Worm (Caenorhabditis elegans) whole organism, L3 larva: ENCODE data around the gene tpp-2.

ENCODE experiments used
- R02D3.7 ChIP-seq: fragments of 150-350 bp; optimal IDR thresholded peaks from 2 replicates; lab custom pipeline; 2014; ENCODE audit warnings: missing biosample characterization, missing genetic modification characterization
- ZK546.5 ChIP-seq: sonication (generic microtip); optimal IDR thresholded peaks from 2 replicates; lab custom pipeline; 2017; ENCODE audit warnings: missing biosample characterization, missing genetic modification characterization
- aly-2 ChIP-seq: fragments of 150-350 bp; optimal IDR thresholded peaks from 2 replicates; lab custom pipeline; 2014; ENCODE audit warnings: missing biosample characterization, missing genetic modification characterization
- ceh-28 ChIP-seq: fragments of 150-350 bp; optimal IDR thresholded peaks from 2 replicates; lab custom pipeline; 2014; ENCODE audit warnings: missing biosample characterization, missing genetic modification reagents, missing genetic modification characterization
- ceh-82 ChIP-seq: fragments of 150-350 bp; optimal IDR thresholded peaks from 2 replicates; lab custom pipeline; 2014; ENCODE audit warnings: missing biosample characterization, missing genetic modification characterization
- ceh-9 ChIP-seq: sonication (generic microtip); optimal IDR thresholded peaks from 2 replicates; lab custom pipeline; 2018; ENCODE audit warnings: missing biosample characterization, missing genetic modification characterization
- daf-12 ChIP-seq: fragments of 150-350 bp; optimal IDR thresholded peaks from 2 replicates; lab custom pipeline; 2014; ENCODE audit warnings: missing biosample characterization, missing genetic modification reagents, missing genetic modification characterization
- egl-27 ChIP-seq: sonication (generic microtip); optimal IDR thresholded peaks from 4 replicates; lab custom pipeline; 2017; ENCODE audit warnings: missing biosample characterization, missing genetic modification reagents, missing genetic modification characterization
- egl-5 ChIP-seq: fragments of 150-350 bp; optimal IDR thresholded peaks from 2 replicates; lab custom pipeline; 2017; ENCODE audit warnings: missing biosample characterization, missing genetic modification reagents, missing genetic modification characterization, inconsistent platforms
- elt-2 ChIP-seq: sonication (generic microtip); optimal IDR thresholded peaks from 2 replicates; lab custom pipeline; 2016; ENCODE audit warnings: missing genetic modification reagents, mild to moderate bottlenecking, missing genetic modification characterization, missing compliant biosample characterization
- elt-3 ChIP-seq, 3 experiments: fragments of 150-350 bp in 1 of 3; sonication (generic microtip) in 2 of 3; optimal IDR thresholded peaks; 2 replicates in 2 of 3; 4 replicates in 1 of 3; lab custom pipeline; 2014 to 2017; ENCODE audit warnings: missing biosample characterization in 3 of 3, missing genetic modification characterization in 3 of 3
- eor-1 ChIP-seq, 2 experiments: fragments of 150-350 bp; optimal IDR thresholded peaks; 2 replicates each; lab custom pipeline; 2014 to 2018; ENCODE audit warnings: missing biosample characterization in 2 of 2, missing genetic modification characterization in 2 of 2
- fkh-2 ChIP-seq: fragments of 150-350 bp; optimal IDR thresholded peaks from 2 replicates; lab custom pipeline; 2014; ENCODE audit warnings: missing biosample characterization, missing genetic modification reagents, missing genetic modification characterization
- hmg-11 ChIP-seq: sonication (generic microtip); optimal IDR thresholded peaks from 2 replicates; lab custom pipeline; 2016; ENCODE audit warnings: missing genetic modification characterization, missing compliant biosample characterization
- jun-1 ChIP-seq: fragments of 150-350 bp; optimal IDR thresholded peaks from 2 replicates; lab custom pipeline; 2014; ENCODE audit warnings: missing biosample characterization, missing genetic modification reagents, missing genetic modification characterization
- lin-39 ChIP-seq: fragments of 150-350 bp; optimal IDR thresholded peaks from 2 replicates; lab custom pipeline; 2018; ENCODE audit warnings: missing biosample characterization, missing genetic modification reagents, missing genetic modification characterization
- lsy-12 ChIP-seq: sonication (generic microtip); optimal IDR thresholded peaks from 2 replicates; lab custom pipeline; 2016; ENCODE audit warnings: mild to moderate bottlenecking, missing genetic modification characterization, missing compliant biosample characterization
- mdl-1 ChIP-seq: fragments of 150-350 bp; optimal IDR thresholded peaks from 2 replicates; lab custom pipeline; 2014; ENCODE audit warnings: missing biosample characterization, missing genetic modification characterization
- mml-1 ChIP-seq: fragments of 150-350 bp; sonication (generic microtip); optimal IDR thresholded peaks from 3 replicates; lab custom pipeline; 2014; ENCODE audit warnings: missing biosample characterization, missing genetic modification characterization
- nhr-11 ChIP-seq: fragments of 150-350 bp; optimal IDR thresholded peaks from 2 replicates; lab custom pipeline; 2014; ENCODE audit warnings: missing biosample characterization, missing genetic modification characterization
- nhr-12 ChIP-seq: fragments of 150-350 bp; optimal IDR thresholded peaks from 2 replicates; lab custom pipeline; 2014; ENCODE audit warnings: missing biosample characterization, missing genetic modification characterization
- nhr-23 ChIP-seq: fragments of 150-350 bp; optimal IDR thresholded peaks from 2 replicates; lab custom pipeline; 2014; ENCODE audit warnings: missing biosample characterization, missing genetic modification reagents, missing genetic modification characterization
- nhr-25 ChIP-seq: sonication (generic microtip); optimal IDR thresholded peaks from 2 replicates; lab custom pipeline; 2017; ENCODE audit warnings: missing biosample characterization, missing genetic modification characterization
- nhr-28 ChIP-seq: fragments of 150-350 bp; optimal IDR thresholded peaks from 2 replicates; lab custom pipeline; 2014; ENCODE audit warnings: missing biosample characterization, missing genetic modification characterization
- nhr-43 ChIP-seq: sonication (generic microtip); optimal IDR thresholded peaks from 2 replicates; lab custom pipeline; 2016; ENCODE audit warnings: mild to moderate bottlenecking, missing genetic modification characterization, missing compliant biosample characterization; ENCODE audit not compliant: poor library complexity, severe bottlenecking
- nhr-67 ChIP-seq: fragments of 150-350 bp; optimal IDR thresholded peaks from 2 replicates; lab custom pipeline; 2014; ENCODE audit warnings: missing biosample characterization, missing genetic modification characterization
- nhr-76 ChIP-seq: fragments of 150-350 bp; sonication (generic microtip); optimal IDR thresholded peaks from 5 replicates; lab custom pipeline; 2014; ENCODE audit warnings: missing biosample characterization, missing genetic modification characterization
- nhr-77 ChIP-seq: fragments of 150-350 bp; optimal IDR thresholded peaks from 2 replicates; lab custom pipeline; 2014; ENCODE audit warnings: missing biosample characterization, missing genetic modification characterization
- pha-4 ChIP-seq: fragments of 150-350 bp; optimal IDR thresholded peaks from 2 replicates; lab custom pipeline; 2014; ENCODE audit warnings: missing biosample characterization, missing genetic modification reagents, missing genetic modification characterization
- pqm-1 ChIP-seq: fragments of 150-350 bp; optimal IDR thresholded peaks from 2 replicates; lab custom pipeline; 2017; ENCODE audit warnings: missing biosample characterization, missing genetic modification characterization, inconsistent platforms
- skn-1 ChIP-seq: fragments of 150-350 bp; optimal IDR thresholded peaks from 2 replicates; lab custom pipeline; 2014; ENCODE audit warnings: missing biosample characterization, missing genetic modification characterization
- tbx-2 ChIP-seq: sonication (generic microtip); optimal IDR thresholded peaks from 2 replicates; lab custom pipeline; 2016; ENCODE audit warnings: mild to moderate bottlenecking, missing genetic modification characterization, missing compliant biosample characterization
- unc-39 ChIP-seq: sonication (generic microtip); optimal IDR thresholded peaks from 4 replicates; lab custom pipeline; 2017; ENCODE audit warnings: missing biosample characterization, missing genetic modification characterization
- unc-62 ChIP-seq: fragments of 150-350 bp; sonication (generic microtip); optimal IDR thresholded peaks from 4 replicates; lab custom pipeline; 2014; ENCODE audit warnings: missing biosample characterization, missing genetic modification reagents, missing genetic modification characterization
- zag-1 ChIP-seq: fragments of 150-350 bp; optimal IDR thresholded peaks from 2 replicates; lab custom pipeline; 2014; ENCODE audit warnings: missing biosample characterization, missing genetic modification characterization
- ztf-11 ChIP-seq: fragments of 150-350 bp; optimal IDR thresholded peaks from 2 replicates; lab custom pipeline; 2014; ENCODE audit warnings: missing biosample characterization, missing genetic modification characterization
- ztf-4 ChIP-seq: fragments of 150-350 bp; optimal IDR thresholded peaks from 2 replicates; lab custom pipeline; 2014; ENCODE audit warnings: missing biosample characterization, missing genetic modification characterization

The tpp-2 gene

DNA sequence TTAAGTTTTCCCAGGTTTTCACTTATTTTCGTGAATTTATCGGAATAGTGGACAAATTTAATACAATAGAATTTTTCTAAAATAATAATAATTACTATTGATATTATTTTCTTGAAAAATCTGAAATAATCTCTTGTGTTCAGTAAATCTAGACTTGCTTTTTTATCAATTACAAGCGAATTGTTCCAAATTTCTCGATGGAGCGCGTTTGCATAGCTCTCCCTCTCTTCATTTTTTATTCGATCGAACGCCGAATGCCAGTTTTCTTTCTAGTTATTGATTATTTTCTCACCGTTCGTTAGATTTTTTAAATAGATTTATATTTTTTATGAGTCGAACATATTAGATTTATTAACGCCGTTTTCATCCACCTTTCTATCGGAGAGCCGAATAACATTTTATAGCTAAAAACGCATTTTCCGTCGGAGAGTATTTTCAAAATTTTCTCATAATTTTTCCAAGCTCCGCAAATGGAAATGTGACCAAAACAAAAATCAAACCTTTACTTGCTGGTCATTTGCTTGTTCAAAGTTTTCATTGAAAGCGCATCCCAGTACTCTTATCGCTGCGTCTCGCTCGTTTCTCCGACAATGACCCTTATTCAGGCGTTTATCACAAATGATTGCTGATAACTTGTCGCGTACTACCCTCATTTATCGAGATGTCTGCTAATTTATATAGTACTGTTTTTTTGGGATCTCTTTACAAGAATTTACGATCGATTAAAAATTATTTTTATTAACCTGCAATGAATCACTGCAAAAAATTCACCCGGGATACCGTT lies 25.4 kb upstream of the tpp-2 start (continued):
- TF ChIP-seq jun-1 (tag; lab: Kevin White, UChicago) (no peak), elt-2 (tag; lab: Kevin White, UChicago) (peak; percentile 74), nhr-25 (tag; lab: Kevin White, UChicago) (no peak), lsy-12 (tag; lab: Kevin White, UChicago) (no peak), elt-3 (tag; optimal IDR thresholded peaks at IDR 0.05; lab: Kevin White, UChicago) (no peak)
- TF ChIP-seq, all 47 proteins: peak for 6

ce11 chrII:6120548-6120947 lies 23.2 kb upstream of the tpp-2 start:
- TF ChIP-seq mdl-1 (tag; lab: Kevin White, UChicago) (no peak), egl-5 (no peak), pqm-1 (tag; lab: Kevin White, UChicago) (no peak), ztf-11 (tag; lab: Kevin White, UChicago) (no peak), nhr-76 (no peak), daf-12 (tag; lab: Kevin White, UChicago) (no peak), jun-1 (tag; lab: Kevin White, UChicago) (no peak), nhr-12 (tag; lab: Kevin White, UChicago) (no peak), skn-1 (tag; lab: Kevin White, UChicago) (no peak), elt-2 (tag; lab: Kevin White, UChicago) (no peak), nhr-28 (no peak), hmg-11 (tag; lab: Kevin White, UChicago) (no peak), nhr-11 (tag; lab: Kevin White, UChicago) (no peak), R02D3.7 (no peak), ceh-28 (tag; lab: Kevin White, UChicago) (no peak), zag-1 (no peak), unc-62 (no peak), nhr-67 (tag; lab: Kevin White, UChicago) (no peak), ZK546.5 (tag; lab: Kevin White, UChicago) (no peak), pha-4 (tag; lab: Kevin White, UChicago) (no peak)
- TF ChIP-seq, all 47 proteins: peak for 0

DNA sequence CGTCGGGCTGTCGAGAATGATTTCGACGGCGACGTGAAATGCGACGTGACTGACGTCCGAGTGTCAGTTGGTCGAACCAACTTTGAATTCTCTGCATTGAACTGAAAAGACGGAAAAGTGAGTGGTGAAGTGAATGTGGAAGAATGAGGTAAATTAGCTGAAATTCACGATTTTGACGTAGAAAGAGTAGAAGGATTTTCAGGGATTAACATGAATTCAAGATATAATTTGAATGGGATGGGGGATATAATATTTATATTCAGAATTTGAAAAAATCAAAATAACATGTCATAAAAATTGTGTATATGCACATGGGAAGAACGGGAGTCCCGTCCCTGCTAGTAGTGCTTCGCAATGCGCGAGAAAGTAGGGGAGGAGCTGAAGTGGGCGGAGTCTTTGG lies 20.8 kb upstream of the tpp-2 start, which contains the start of gene C29H12.6:
Gene C29H12.6, minus strand, starts transcription at position 101 of the 400 bp plus-strand sequence.
- TF ChIP-seq ceh-28 (tag; lab: Kevin White, UChicago), result no peak
- no peak for TF ChIP-seq eor-1 (tag; optimal IDR thresholded peaks at IDR 0.05; lab: Kevin White, UChicago)
- no peak for TF ChIP-seq nhr-12 (tag; lab: Kevin White, UChicago)
- TF ChIP-seq ZK546.5 (tag; lab: Kevin White, UChicago), result no peak
- TF ChIP-seq tbx-2 (tag; lab: Kevin White, UChicago), result no peak
- TF ChIP-seq ztf-4 (tag; lab: Kevin White, UChicago), result no peak
- no peak for TF ChIP-seq egl-5
- TF ChIP-seq unc-39 (tag; lab: Kevin White, UChicago), result no peak
- no peak for TF ChIP-seq elt-3 (tag; optimal IDR thresholded peaks at IDR 0.05; lab: Kevin White, UChicago)
- no peak for TF ChIP-seq lin-39
- no peak for TF ChIP-seq nhr-77
- no peak for TF ChIP-seq pha-4 (tag; lab: Kevin White, UChicago)
- no peak for TF ChIP-seq nhr-43 (tag; lab: Kevin White, UChicago)
- TF ChIP-seq ceh-9 (tag; lab: Kevin White, UChicago), result no peak
- TF ChIP-seq ceh-82 (tag; lab: Kevin White, UChicago), result no peak

ce11 chrII:6116701-6117100 lies 19.3 kb upstream of the tpp-2 start:
- TF ChIP-seq nhr-11 (tag; lab: Kevin White, UChicago) (no peak), nhr-43 (tag; lab: Kevin White, UChicago) (no peak), aly-2 (tag; lab: Kevin White, UChicago) (no peak), nhr-23 (tag; lab: Kevin White, UChicago) (no peak), eor-1 (tag; optimal IDR thresholded peaks at IDR 0.05; lab: Kevin White, UChicago) (no peak), ceh-9 (tag; lab: Kevin White, UChicago) (no peak), pqm-1 (tag; lab: Kevin White, UChicago) (no peak), daf-12 (tag; lab: Kevin White, UChicago) (no peak), unc-62 (no peak), tbx-2 (tag; lab: Kevin White, UChicago) (no peak), ceh-82 (tag; lab: Kevin White, UChicago) (no peak), mml-1 (tag; lab: Kevin White, UChicago) (no peak), elt-2 (tag; lab: Kevin White, UChicago) (no peak), egl-5 (no peak), lsy-12 (tag; lab: Kevin White, UChicago) (no peak), nhr-76 (no peak), fkh-2 (no peak), egl-27 (tag; lab: Kevin White, UChicago) (no peak), ZK546.5 (tag; lab: Kevin White, UChicago) (no peak)
